Fruit fly (Drosophila melanogaster) whole organism, wandering third instar larva: Measurements from ENCODE around the gene CG9121.

Experiments
- Abd-B ChIP-seq: fragments of >200 bp; optimal IDR thresholded peaks from 2 replicates; lab custom pipeline; 2017; ENCODE audit warnings: missing biosample characterization, missing genetic modification characterization
- CG32264 ChIP-seq: fragments of 200-800 bp; sonication (Bioruptor generic); optimal IDR thresholded peaks from 2 replicates; lab custom pipeline; 2016; ENCODE audit warnings: missing biosample characterization, missing genetic modification characterization
- CG9705 ChIP-seq: fragments of 200-800 bp; sonication (Bioruptor generic); optimal IDR thresholded peaks from 2 replicates; lab custom pipeline; 2018; ENCODE audit warnings: missing biosample characterization, mild to moderate bottlenecking, missing genetic modification characterization
- CrebA ChIP-seq: fragments of 200-800 bp; sonication (Bioruptor generic); optimal IDR thresholded peaks from 2 replicates; lab custom pipeline; 2016; ENCODE audit warnings: missing biosample characterization, mild to moderate bottlenecking, missing genetic modification characterization, borderline replicate concordance
- Dfd ChIP-seq: fragments of >200 bp; optimal IDR thresholded peaks from 2 replicates; lab custom pipeline; 2017; ENCODE audit warnings: missing biosample characterization, missing genetic modification characterization
- Dif ChIP-seq: fragments of 200-275, 200-300 bp; sonication (Bioruptor generic); optimal IDR thresholded peaks from 2 replicates; lab custom pipeline; 2018; ENCODE audit warnings: missing biosample characterization, missing genetic modification characterization; ENCODE audit not compliant: partially characterized antibody
- GATAd ChIP-seq: sonication (Bioruptor generic); optimal IDR thresholded peaks from 2 replicates; lab custom pipeline; 2016; ENCODE audit warnings: missing biosample characterization, missing genetic modification characterization
- HLH106 ChIP-seq: fragments of 200-800 bp; optimal IDR thresholded peaks from 3 replicates; lab custom pipeline; 2019; ENCODE audit warnings: missing biosample characterization, mild to moderate bottlenecking, missing genetic modification characterization, moderate library complexity
- Hnf4 ChIP-seq: fragments of 200-800 bp; sonication (Bioruptor generic); optimal IDR thresholded peaks from 2 replicates; lab custom pipeline; 2016; ENCODE audit warnings: missing biosample characterization, mild to moderate bottlenecking, missing genetic modification characterization
- Hr78 ChIP-seq: fragments of >200 bp; optimal IDR thresholded peaks from 2 replicates; lab custom pipeline; 2017; ENCODE audit warnings: missing biosample characterization, missing genetic modification characterization
- Hr83 ChIP-seq: fragments of 200-300 bp; sonication (Bioruptor generic); optimal IDR thresholded peaks from 2 replicates; lab custom pipeline; 2016; ENCODE audit warnings: missing biosample characterization, mild to moderate bottlenecking, missing genetic modification characterization, moderate library complexity; ENCODE audit not compliant: poor library complexity, severe bottlenecking
- Jra ChIP-seq: sonication (Bioruptor generic); optimal IDR thresholded peaks from 2 replicates; lab custom pipeline; 2016; ENCODE audit warnings: missing biosample characterization, missing genetic modification characterization
- Mio ChIP-seq: sonication (Bioruptor generic); optimal IDR thresholded peaks from 2 replicates; lab custom pipeline; 2016; ENCODE audit warnings: missing biosample characterization, missing genetic modification characterization
- Myc ChIP-seq: fragments of >200 bp; optimal IDR thresholded peaks from 2 replicates; lab custom pipeline; 2017
- N ChIP-seq: fragments of >200 bp; optimal IDR thresholded peaks from 2 replicates; lab custom pipeline; 2018; ENCODE audit warnings: missing biosample characterization, missing external identifiers, missing genetic modification characterization
- OdsH ChIP-seq: fragments of 200-800 bp; sonication (Bioruptor generic); optimal IDR thresholded peaks from 2 replicates; lab custom pipeline; 2016; ENCODE audit warnings: missing biosample characterization, mild to moderate bottlenecking, missing genetic modification characterization
- Rel ChIP-seq, 2 experiments: fragments of 200-800 bp; sonication (Bioruptor generic) in 1 of 2; optimal IDR thresholded peaks; 2 replicates in 1 of 2; 3 replicates in 1 of 2; lab custom pipeline; 2016 to 2019; ENCODE audit warnings: mild to moderate bottlenecking in 2 of 2, missing biosample characterization in 2 of 2, missing genetic modification characterization in 2 of 2, moderate library complexity in 1 of 2
- Sp1 ChIP-seq: fragments of 200-800 bp; sonication (Bioruptor generic); optimal IDR thresholded peaks from 3 replicates; lab custom pipeline; 2019; ENCODE audit warnings: missing biosample characterization, mild to moderate bottlenecking, missing genetic modification characterization, moderate library complexity
- Vsx2 ChIP-seq: fragments of 200-300, 225-300 bp; sonication (Bioruptor generic); optimal IDR thresholded peaks from 2 replicates; lab custom pipeline; 2018; ENCODE audit warnings: missing biosample characterization, missing genetic modification characterization; ENCODE audit not compliant: partially characterized antibody
- br ChIP-seq: fragments of 200-800 bp; sonication (Bioruptor generic); optimal IDR thresholded peaks from 2 replicates; lab custom pipeline; 2016; ENCODE audit warnings: missing biosample characterization, missing genetic modification characterization
- brk ChIP-seq: fragments of 200-800 bp; sonication (Bioruptor generic); optimal IDR thresholded peaks from 2 replicates; lab custom pipeline; 2016; ENCODE audit warnings: missing biosample characterization, mild to moderate bottlenecking, missing genetic modification characterization
- dl ChIP-seq, 2 experiments: fragments of 175-275, 200-275 bp in 1 of 2; fragments of 200-275 bp in 1 of 2; sonication (Bioruptor generic); optimal IDR thresholded peaks; lab custom pipeline; 2018; ENCODE audit warnings: mild to moderate bottlenecking in 2 of 2, missing biosample characterization in 2 of 2, missing genetic modification characterization in 2 of 2, moderate library complexity in 2 of 2; ENCODE audit not compliant: partially characterized antibody in 2 of 2, insufficient read depth in 1 of 2
- dmrt93B ChIP-seq: fragments of 200-800 bp; sonication (Bioruptor generic); optimal IDR thresholded peaks from 2 replicates; lab custom pipeline; 2018; ENCODE audit warnings: missing biosample characterization, mild to moderate bottlenecking, missing genetic modification characterization
- dsf ChIP-seq: sonication (Bioruptor generic); optimal IDR thresholded peaks from 2 replicates; lab custom pipeline; 2016; ENCODE audit warnings: missing biosample characterization, missing genetic modification characterization, borderline replicate concordance
- ey ChIP-seq: fragments of 200-800 bp; sonication (Bioruptor generic); optimal IDR thresholded peaks from 2 replicates; lab custom pipeline; 2016; ENCODE audit warnings: missing biosample characterization, missing genetic modification characterization
- foxo ChIP-seq, 2 experiments: fragments of 200-800 bp; sonication (Bioruptor generic); optimal IDR thresholded peaks; 2 replicates in 1 of 2; 3 replicates in 1 of 2; lab custom pipeline; 2016 to 2017; ENCODE audit warnings: missing biosample characterization in 2 of 2, missing genetic modification characterization in 2 of 2
- fru ChIP-seq: fragments of 200-800 bp; sonication (Bioruptor generic); optimal IDR thresholded peaks from 3 replicates; lab custom pipeline; 2016; ENCODE audit warnings: missing biosample characterization, mild to moderate bottlenecking, missing genetic modification characterization
- h ChIP-seq: fragments of 200-800 bp; sonication (Bioruptor generic); optimal IDR thresholded peaks from 3 replicates; lab custom pipeline; 2016; ENCODE audit warnings: missing biosample characterization, mild to moderate bottlenecking, missing genetic modification characterization
- jim ChIP-seq: fragments of 175-275, 200-325 bp; sonication (Bioruptor generic); optimal IDR thresholded peaks from 2 replicates; lab custom pipeline; 2016; ENCODE audit warnings: missing biosample characterization, mild to moderate bottlenecking, missing genetic modification characterization
- lola ChIP-seq: fragments of >200 bp; optimal IDR thresholded peaks from 2 replicates; lab custom pipeline; 2017; ENCODE audit warnings: missing biosample characterization, missing genetic modification characterization
- pan ChIP-seq: fragments of >200 bp; optimal IDR thresholded peaks from 2 replicates; lab custom pipeline; 2017
- psq ChIP-seq: fragments of 200-800 bp; sonication (Bioruptor generic); optimal IDR thresholded peaks from 3 replicates; lab custom pipeline; 2017; ENCODE audit warnings: missing biosample characterization, mild to moderate bottlenecking, missing genetic modification characterization, moderate library complexity
- rgr ChIP-seq: fragments of 200-800 bp; sonication (Bioruptor generic); optimal IDR thresholded peaks from 3 replicates; lab custom pipeline; 2016; ENCODE audit warnings: missing biosample characterization, mild to moderate bottlenecking, missing genetic modification characterization
- sage ChIP-seq: fragments of 200-800 bp; sonication (Bioruptor generic); optimal IDR thresholded peaks from 2 replicates; lab custom pipeline; 2016; ENCODE audit warnings: missing biosample characterization, mild to moderate bottlenecking, missing genetic modification characterization
- sv ChIP-seq: fragments of 200-800 bp; sonication (Bioruptor generic); optimal IDR thresholded peaks from 3 replicates; lab custom pipeline; 2016; ENCODE audit warnings: missing biosample characterization, missing genetic modification characterization
- tai ChIP-seq: sonication (Bioruptor generic); optimal IDR thresholded peaks from 2 replicates; lab custom pipeline; 2016; ENCODE audit warnings: missing biosample characterization, missing genetic modification characterization
- usp ChIP-seq: fragments of >200 bp; optimal IDR thresholded peaks from 2 replicates; lab custom pipeline; 2017; ENCODE audit warnings: missing biosample characterization, missing genetic modification characterization
- woc ChIP-seq: sonication (Bioruptor generic); optimal IDR thresholded peaks from 2 replicates; lab custom pipeline; 2016; ENCODE audit warnings: missing biosample characterization, mild to moderate bottlenecking, missing genetic modification characterization

CG9121 gene

DNA sequence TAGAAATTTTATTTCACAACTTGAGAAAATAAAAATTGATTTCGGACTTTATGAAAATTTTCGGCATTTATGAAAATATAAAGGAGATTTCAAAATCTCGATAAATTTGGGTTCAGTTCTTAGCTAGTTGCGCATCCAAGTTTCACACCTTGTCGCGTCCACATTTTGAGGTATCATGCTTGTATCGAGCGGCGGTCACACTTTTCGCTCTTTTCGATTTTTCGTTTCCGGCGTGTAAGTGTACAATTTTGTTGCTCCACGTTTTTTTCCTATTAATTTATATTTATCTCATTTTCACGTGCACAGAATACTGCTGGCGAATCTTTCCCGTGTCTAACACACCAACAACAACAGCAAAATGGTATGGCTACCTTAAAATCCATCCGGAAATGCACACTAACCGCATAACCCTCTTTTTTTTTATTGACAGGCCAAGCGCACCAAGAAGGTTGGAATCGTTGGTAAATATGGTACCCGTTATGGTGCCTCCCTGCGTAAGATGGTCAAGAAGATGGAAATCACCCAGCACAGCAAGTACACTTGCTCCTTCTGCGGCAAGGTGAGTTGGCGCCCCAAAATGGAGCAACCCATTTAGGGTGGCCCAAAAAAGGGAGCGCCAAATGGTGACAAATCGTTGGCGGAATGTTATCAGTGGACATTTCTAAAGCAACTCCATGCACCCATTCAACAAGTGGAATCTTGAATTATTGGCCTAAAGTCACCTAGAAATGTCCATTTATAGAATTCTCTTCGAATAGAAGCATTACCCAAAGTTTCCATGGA is 20.1 kb upstream of the CG9121 start, which contains the start of gene RpL37A (continued):
- TF ChIP-seq CG32264 (GFP tag; lab: Kevin White, UChicago): peak; percentile 43
- TF ChIP-seq rgr (GFP tag; lab: Kevin White, UChicago): peak; percentile 89
- peak; percentile 52 for TF ChIP-seq fru (GFP tag; lab: Kevin White, UChicago)
- no peak for TF ChIP-seq lola (GFP tag; lab: Kevin White, UChicago)
- TF ChIP-seq Myc (lab: Kevin White, UChicago): peak; percentile 5

DNA sequence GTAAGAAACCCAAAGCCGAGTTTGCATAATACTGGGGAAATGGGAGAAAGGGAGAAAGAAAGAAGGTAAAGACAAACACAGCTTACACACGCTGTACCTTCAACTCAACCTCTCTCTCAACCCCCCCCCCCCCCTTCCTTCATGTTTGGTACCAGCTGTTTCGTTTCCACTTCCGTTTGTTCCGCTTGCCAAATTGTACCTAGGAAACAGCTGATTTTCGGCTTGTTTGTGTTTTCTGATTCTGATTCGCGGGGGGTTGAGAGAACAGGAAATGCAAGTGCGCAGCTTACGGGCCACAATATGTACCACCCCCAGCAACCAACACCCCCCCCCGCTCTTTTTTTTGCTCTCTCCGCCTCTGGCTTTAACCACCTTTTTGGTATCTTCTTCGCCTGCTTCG is 13.1 kb upstream of the CG9121 start:
- TF ChIP-seq Mio (GFP tag; lab: Kevin White, UChicago) (no peak), Jra (GFP tag; lab: Kevin White, UChicago) (no peak), Sp1 (GFP tag; lab: Kevin White, UChicago) (no peak), psq (GFP tag; lab: Kevin White, UChicago) (peak; percentile 68), CrebA (GFP tag; lab: Kevin White, UChicago) (no peak), Hr78 (no peak), brk (GFP tag; lab: Kevin White, UChicago) (no peak)

DNA sequence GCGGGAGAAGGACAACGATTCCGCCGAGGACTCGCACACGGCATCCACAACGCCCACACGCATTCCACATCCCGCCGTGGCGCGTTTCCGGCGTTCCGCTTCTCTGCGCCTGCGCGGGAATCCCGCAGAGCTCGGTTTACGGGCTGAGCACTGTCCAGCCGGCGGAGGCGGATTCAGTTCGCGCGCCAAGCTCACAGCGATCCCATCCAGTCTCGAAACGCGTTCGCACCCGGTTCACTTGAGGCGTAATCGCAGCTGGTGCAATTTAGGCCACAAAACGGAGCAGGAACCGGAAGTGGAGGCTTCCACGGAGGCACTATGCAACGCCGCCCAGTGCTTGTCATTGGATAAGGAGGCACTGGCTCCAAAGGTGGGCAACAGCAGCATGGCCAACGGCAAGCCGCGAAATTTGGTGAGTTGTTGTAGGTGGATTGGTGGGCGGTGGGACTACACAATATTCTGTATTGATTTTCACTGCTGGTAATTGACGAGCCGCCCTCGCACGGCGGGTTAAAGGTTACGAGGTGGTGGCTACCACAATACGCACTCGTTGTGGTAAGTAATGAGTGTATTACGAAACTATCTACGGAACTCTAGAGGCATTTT is 12.0 kb upstream of the CG9121 start:
- TF ChIP-seq Dif (GFP tag; lab: Kevin White, UChicago) (peak; percentile 35), Hr78 (no peak)

dm6 chr2L:5060952-5061478 is 10.2 kb upstream of the CG9121 start:
- TF ChIP-seq CrebA (GFP tag; lab: Kevin White, UChicago) (no peak), Dif (GFP tag; lab: Kevin White, UChicago) (no peak), Sp1 (GFP tag; lab: Kevin White, UChicago) (peak; percentile 82), fru (GFP tag; lab: Kevin White, UChicago) (peak; percentile 92), Jra (GFP tag; lab: Kevin White, UChicago) (peak; percentile 75), foxo (GFP tag; optimal IDR thresholded peaks at IDR 0.05; lab: Kevin White, UChicago) (peak in 1 of 2 experiments; percentile 93), Hr83 (GFP tag; lab: Kevin White, UChicago) (peak; percentile 68), br (GFP tag; lab: Kevin White, UChicago) (peak; percentile 83), dsf (GFP tag; lab: Kevin White, UChicago) (peak; percentile 13), Hnf4 (GFP tag; lab: Kevin White, UChicago) (peak; percentile 81), Hr78 (no peak), Rel (GFP tag; optimal IDR thresholded peaks at IDR 0.05; lab: Kevin White, UChicago) (no peak), Rel (tag; optimal IDR thresholded peaks at IDR 0.05; lab: Kevin White, UChicago) (peak; percentile 13), dmrt93B (GFP tag; lab: Kevin White, UChicago) (peak; percentile 46), HLH106 (tag; lab: Kevin White, UChicago) (peak; percentile 42), pan (lab: Kevin White, UChicago) (no peak), h (GFP tag; lab: Kevin White, UChicago) (peak; percentile 85), Abd-B (GFP tag; lab: Kevin White, UChicago) (no peak), GATAd (GFP tag; lab: Kevin White, UChicago) (no peak), OdsH (GFP tag; lab: Kevin White, UChicago) (peak; percentile 88), psq (GFP tag; lab: Kevin White, UChicago) (peak; percentile 71), N (GFP tag; lab: Kevin White, UChicago) (no peak), CG32264 (GFP tag; lab: Kevin White, UChicago) (peak; percentile 48), usp (no peak), rgr (GFP tag; lab: Kevin White, UChicago) (peak; percentile 85), sage (GFP tag; lab: Kevin White, UChicago) (peak; percentile 80), tai (GFP tag; lab: Kevin White, UChicago) (no peak), CG9705 (GFP tag; lab: Kevin White, UChicago) (no peak), Mio (GFP tag; lab: Kevin White, UChicago) (peak; percentile 0), jim (GFP tag; lab: Kevin White, UChicago) (no peak), dl (GFP tag; optimal IDR thresholded peaks at IDR 0.05; lab: Kevin White, UChicago; ENCODE audit: insufficient read depth in 1 of 2, partially characterized antibody in 2 of 2) (no peak), Dfd (GFP tag; lab: Kevin White, UChicago) (no peak), Myc (lab: Kevin White, UChicago) (no peak), ey (GFP tag; lab: Kevin White, UChicago) (peak; percentile 79), brk (GFP tag; lab: Kevin White, UChicago) (peak; percentile 82), lola (GFP tag; lab: Kevin White, UChicago) (no peak), sv (peak; percentile 64), Vsx2 (GFP tag; lab: Kevin White, UChicago) (no peak), woc (GFP tag; lab: Kevin White, UChicago) (peak; percentile 52)
